Worm (Caenorhabditis elegans): ENCODE results near the gene F38B6.3.

F38B6.3 gene

ce11 chrX:6669366-6669765, 24.1 kb upstream of the F38B6.3 start:
- TF ChIP-seq lim-6 (tag; optimal IDR thresholded peaks at IDR 0.05): no peak
- no peak for TF ChIP-seq hlh-6 (tag; optimal IDR thresholded peaks at IDR 0.05)
- no peak for TF ChIP-seq C08G9.2 (tag; optimal IDR thresholded peaks at IDR 0.05)
- TF ChIP-seq sox-2 (GFP tag; IDR thresholded peaks at IDR 0.05): no peak
- no peak for TF ChIP-seq pat-9 (tag; optimal IDR thresholded peaks at IDR 0.05)
- TF ChIP-seq rnt-1 (tag; optimal IDR thresholded peaks at IDR 0.05): no peak
- TF ChIP-seq ceh-34 (tag; optimal IDR thresholded peaks at IDR 0.05): no peak
- no peak for TF ChIP-seq ceh-19 (GFP tag; optimal IDR thresholded peaks at IDR 0.05)
- no peak for TF ChIP-seq pqm-1 (tag; optimal IDR thresholded peaks at IDR 0.05)
- no peak for TF ChIP-seq ref-2 (tag; optimal IDR thresholded peaks at IDR 0.05)
- no peak for TF ChIP-seq Y22D7AL.16 (tag; optimal IDR thresholded peaks at IDR 0.05)
- TF ChIP-seq fkh-6 (tag; optimal IDR thresholded peaks at IDR 0.05): no peak
- no peak for TF ChIP-seq ceh-24 (tag; optimal IDR thresholded peaks at IDR 0.05)
- no peak for TF ChIP-seq che-1 (tag; optimal IDR thresholded peaks at IDR 0.05)
- TF ChIP-seq dmd-4 (tag; optimal IDR thresholded peaks at IDR 0.05; ENCODE audit: borderline replicate concordance): no peak
- no peak for TF ChIP-seq ztf-16 (tag; optimal IDR thresholded peaks at IDR 0.05)
- TF ChIP-seq hlh-13 (GFP tag; optimal IDR thresholded peaks at IDR 0.05): no peak
- TF ChIP-seq hlh-15 (tag; optimal IDR thresholded peaks at IDR 0.05): no peak
- TF ChIP-seq C38D4.7 (GFP tag; optimal IDR thresholded peaks at IDR 0.05): no peak
- no peak for TF ChIP-seq fax-1 (tag; optimal IDR thresholded peaks at IDR 0.05)

- no peak for TF ChIP-seq ama-1 (optimal IDR thresholded peaks at IDR 0.05)
- TF ChIP-seq ceh-14 (tag; optimal IDR thresholded peaks at IDR 0.05): no peak
- no peak for TF ChIP-seq fkh-6 (tag; optimal IDR thresholded peaks at IDR 0.05)
- TF ChIP-seq lim-6 (tag; optimal IDR thresholded peaks at IDR 0.05): no peak
- TF ChIP-seq ztf-16 (tag; optimal IDR thresholded peaks at IDR 0.05): no peak
- no peak for TF ChIP-seq npax-4 (tag; optimal IDR thresholded peaks at IDR 0.05)
- TF ChIP-seq hlh-13 (GFP tag; optimal IDR thresholded peaks at IDR 0.05): no peak
Observed at ce11 chrX:6671717-6672116, 21.7 kb upstream of the F38B6.3 start.

ce11 chrX:6672519-6672918, 20.9 kb upstream of the F38B6.3 start, which contains the start of gene col-172:
Gene col-172 (plus strand): TSS chrX:6672819.
- no peak for TF ChIP-seq pqm-1 (tag; optimal IDR thresholded peaks at IDR 0.05)
- TF ChIP-seq ztf-16 (tag; optimal IDR thresholded peaks at IDR 0.05): no peak
- TF ChIP-seq sox-4 (tag; optimal IDR thresholded peaks at IDR 0.05): no peak

ce11 chrX:6674333-6674919, 19.0 kb upstream of the F38B6.3 start, which contains the start of gene F38B6.4:
Gene F38B6.4 (plus strand): TSS chrX:6674869.
- no peak for TF ChIP-seq che-1 (tag; optimal IDR thresholded peaks at IDR 0.05)

- TF ChIP-seq ahr-1 (tag; optimal IDR thresholded peaks at IDR 0.05) (no peak), hlh-15 (tag; optimal IDR thresholded peaks at IDR 0.05) (no peak), hlh-30 (tag; optimal IDR thresholded peaks at IDR 0.05; ENCODE audit: insufficient read depth) (no peak), odd-2 (tag; optimal IDR thresholded peaks at IDR 0.05) (no peak), ets-4 (tag; optimal IDR thresholded peaks at IDR 0.05) (no peak)
Observed at ce11 chrX:6682683-6683082, 10.7 kb upstream of the F38B6.3 start, which contains the start of gene F38B6.8. Gene F38B6.8 (minus strand): TSS chrX:6682783.

ce11 chrX:6687345-6687744, 6.1 kb upstream of the F38B6.3 start:
- TF ChIP-seq Y22D7AL.16 (tag; optimal IDR thresholded peaks at IDR 0.05) (no peak), hlh-13 (GFP tag; optimal IDR thresholded peaks at IDR 0.05) (no peak), odd-2 (tag; optimal IDR thresholded peaks at IDR 0.05) (no peak), ceh-22 (tag; optimal IDR thresholded peaks at IDR 0.05) (no peak), sdc-2 (tag; optimal IDR thresholded peaks at IDR 0.05) (no peak), elt-4 (tag; optimal IDR thresholded peaks at IDR 0.05) (no peak), gmeb-2 (tag; optimal IDR thresholded peaks at IDR 0.05) (no peak), fkh-6 (tag; optimal IDR thresholded peaks at IDR 0.05) (no peak), ttx-3 (tag; optimal IDR thresholded peaks at IDR 0.05) (no peak), lim-6 (tag; optimal IDR thresholded peaks at IDR 0.05) (no peak), ceh-24 (tag; optimal IDR thresholded peaks at IDR 0.05) (no peak), tbx-2 (tag; optimal IDR thresholded peaks at IDR 0.05) (no peak), tbx-7 (tag; optimal IDR thresholded peaks at IDR 0.05) (no peak), che-1 (tag; optimal IDR thresholded peaks at IDR 0.05) (no peak), madf-2 (tag; optimal IDR thresholded peaks at IDR 0.05) (no peak), pha-2 (tag; optimal IDR thresholded peaks at IDR 0.05) (no peak)

All from whole organism, late embryonic.